Worm (Caenorhabditis elegans): Measurements from ENCODE around the gene srd-63.

srd-63 gene

ce11 chrV:16393728-16394127, at the start of gene srd-63:
Gene srd-63, minus strand, starts transcription at chrV:16393828.
- TF ChIP-seq lin-32 (GFP tag; optimal IDR thresholded peaks at IDR 0.05), result no peak
- TF ChIP-seq cnd-1 (tag; optimal IDR thresholded peaks at IDR 0.05), result no peak
- TF ChIP-seq nhr-28 (tag; optimal IDR thresholded peaks at IDR 0.05), result no peak
- TF ChIP-seq lsy-2 (tag; optimal IDR thresholded peaks at IDR 0.05), result no peak
- no peak for TF ChIP-seq unc-39 (tag; optimal IDR thresholded peaks at IDR 0.05)

ce11 chrV:16437546-16437945, 43.9 kb upstream of the srd-63 start, which contains the start of gene F26D2.15:
Gene F26D2.15, plus strand, starts transcription at chrV:16437846.
- TF ChIP-seq sem-2 (GFP tag; optimal IDR thresholded peaks at IDR 0.05) (no peak), mls-2 (tag; optimal IDR thresholded peaks at IDR 0.05) (no peak)

DNA sequence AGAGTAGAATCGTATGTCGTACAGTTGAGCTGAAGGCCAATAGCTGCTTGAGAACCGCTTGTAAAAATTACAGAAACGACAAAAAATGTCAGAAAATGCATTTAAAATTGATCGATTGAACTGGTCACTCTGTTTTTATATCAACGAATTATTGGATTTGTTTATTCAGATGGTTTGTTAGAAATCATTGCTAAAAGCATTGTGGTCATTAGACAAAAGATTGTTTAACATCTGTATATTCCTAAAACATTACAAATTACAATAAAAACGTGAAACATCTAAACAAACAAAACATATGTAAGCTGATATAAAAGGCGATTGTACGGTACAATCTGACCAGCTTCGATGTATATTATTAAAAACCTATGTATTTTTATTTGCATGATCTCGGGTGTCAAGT, 41.9 kb upstream of the srd-63 start, which contains the start of the genes F26D2.13 and F26D2.14:
Gene F26D2.13, minus strand, starts transcription at position 101 of the 400 bp plus-strand sequence.
Gene F26D2.14, plus strand, starts transcription at position 346 of the 400 bp plus-strand sequence.
- TF ChIP-seq M03D4.4 (tag; optimal IDR thresholded peaks at IDR 0.05) (no peak), lin-32 (GFP tag; optimal IDR thresholded peaks at IDR 0.05) (no peak), nhr-2 (tag; optimal IDR thresholded peaks at IDR 0.05) (no peak), elt-1 (tag; optimal IDR thresholded peaks at IDR 0.05; ENCODE audit: borderline replicate concordance, insufficient read depth) (no peak), nhr-28 (tag; optimal IDR thresholded peaks at IDR 0.05) (no peak), sem-2 (GFP tag; optimal IDR thresholded peaks at IDR 0.05) (no peak), tbx-8 (GFP tag; optimal IDR thresholded peaks at IDR 0.05) (no peak), snpc-4 (tag; optimal IDR thresholded peaks at IDR 0.05) (no peak), ham-2 (GFP tag; optimal IDR thresholded peaks at IDR 0.05) (no peak), bed-3 (GFP tag; optimal IDR thresholded peaks at IDR 0.05) (no peak), mab-5 (tag; optimal IDR thresholded peaks at IDR 0.05) (no peak), unc-62 (GFP tag; optimal IDR thresholded peaks at IDR 0.05) (no peak), ces-1 (GFP tag; optimal IDR thresholded peaks at IDR 0.05) (no peak)

DNA sequence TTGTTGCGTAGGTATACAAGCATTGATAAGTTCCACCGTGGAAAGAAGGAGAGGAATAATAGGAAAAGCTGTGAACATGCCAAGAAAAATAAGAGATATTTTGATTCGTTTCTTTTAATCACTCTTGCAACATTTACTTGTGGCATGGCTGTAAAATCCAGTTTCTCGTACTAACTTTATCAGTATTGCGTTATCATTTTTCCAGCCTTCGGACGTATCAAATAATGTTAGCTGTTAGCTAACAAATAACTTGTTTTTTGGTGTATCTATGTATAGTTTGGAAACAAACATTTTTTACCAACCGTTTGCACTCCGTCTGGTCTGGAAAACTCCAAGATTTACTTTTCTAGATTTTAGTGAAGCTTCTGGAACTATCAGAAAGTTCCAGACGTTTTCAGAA, 39.8 kb upstream of the srd-63 start, which contains the start of gene clec-234:
Gene clec-234, minus strand, starts transcription at position 101 of the 400 bp plus-strand sequence.
- TF ChIP-seq elt-3 (tag; optimal IDR thresholded peaks at IDR 0.05) (no peak), mab-5 (tag; optimal IDR thresholded peaks at IDR 0.05) (no peak), cnd-1 (tag; optimal IDR thresholded peaks at IDR 0.05) (no peak), blmp-1 (tag; optimal IDR thresholded peaks at IDR 0.05) (no peak), pha-4 (tag; optimal IDR thresholded peaks at IDR 0.05) (no peak), sptf-1 (tag; optimal IDR thresholded peaks at IDR 0.05) (no peak), ceh-39 (tag; optimal IDR thresholded peaks at IDR 0.05) (no peak), snpc-4 (tag; optimal IDR thresholded peaks at IDR 0.05) (no peak), unc-120 (tag; optimal IDR thresholded peaks at IDR 0.05; ENCODE audit: poor library complexity, severe bottlenecking) (no peak), flh-1 (GFP tag; optimal IDR thresholded peaks at IDR 0.05) (no peak), nhr-12 (tag; optimal IDR thresholded peaks at IDR 0.05) (no peak), tbx-8 (GFP tag; optimal IDR thresholded peaks at IDR 0.05) (no peak)

DNA sequence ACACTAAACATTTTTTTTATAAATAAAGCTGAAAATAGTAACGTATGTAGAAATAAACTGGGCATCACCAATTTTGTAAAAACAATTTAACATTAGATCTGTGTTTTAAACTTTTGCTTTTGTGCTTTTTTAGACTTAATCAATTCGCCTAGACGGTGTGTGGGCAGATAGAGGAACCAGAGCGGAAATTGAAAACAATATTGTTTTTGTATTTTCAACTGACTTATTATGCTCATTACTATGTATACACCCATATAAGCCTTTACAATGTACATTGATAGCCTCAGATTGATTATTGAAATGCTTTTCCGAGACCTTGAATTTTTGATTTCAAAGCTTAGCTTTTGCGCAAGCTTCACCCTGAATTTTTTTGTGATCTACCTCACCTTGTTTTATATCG, 36.3 kb upstream of the srd-63 start, which contains the start of gene str-73:
Gene str-73, plus strand, starts transcription at position 301 of the 400 bp plus-strand sequence.
- no peak for TF ChIP-seq ceh-43 (GFP tag; optimal IDR thresholded peaks at IDR 0.05)
- TF ChIP-seq unc-62 (GFP tag; optimal IDR thresholded peaks at IDR 0.05), result no peak
- no peak for TF ChIP-seq tbx-8 (GFP tag; optimal IDR thresholded peaks at IDR 0.05)
- TF ChIP-seq drap-1 (GFP tag; optimal IDR thresholded peaks at IDR 0.05), result no peak
- no peak for TF ChIP-seq nhr-2 (tag; optimal IDR thresholded peaks at IDR 0.05)
- TF ChIP-seq snpc-4 (tag; optimal IDR thresholded peaks at IDR 0.05), result no peak
- TF ChIP-seq ceh-83 (GFP tag; optimal IDR thresholded peaks at IDR 0.05), result no peak
- TF ChIP-seq mls-2 (tag; optimal IDR thresholded peaks at IDR 0.05), result no peak
- TF ChIP-seq nhr-28 (tag; optimal IDR thresholded peaks at IDR 0.05), result no peak
- TF ChIP-seq elt-3 (tag; optimal IDR thresholded peaks at IDR 0.05), result no peak
- no peak for TF ChIP-seq ztf-11 (tag; optimal IDR thresholded peaks at IDR 0.05)
- TF ChIP-seq bed-3 (GFP tag; optimal IDR thresholded peaks at IDR 0.05), result no peak
- no peak for TF ChIP-seq lsy-2 (tag; optimal IDR thresholded peaks at IDR 0.05)
- TF ChIP-seq mep-1 (tag; optimal IDR thresholded peaks at IDR 0.05), result no peak

DNA sequence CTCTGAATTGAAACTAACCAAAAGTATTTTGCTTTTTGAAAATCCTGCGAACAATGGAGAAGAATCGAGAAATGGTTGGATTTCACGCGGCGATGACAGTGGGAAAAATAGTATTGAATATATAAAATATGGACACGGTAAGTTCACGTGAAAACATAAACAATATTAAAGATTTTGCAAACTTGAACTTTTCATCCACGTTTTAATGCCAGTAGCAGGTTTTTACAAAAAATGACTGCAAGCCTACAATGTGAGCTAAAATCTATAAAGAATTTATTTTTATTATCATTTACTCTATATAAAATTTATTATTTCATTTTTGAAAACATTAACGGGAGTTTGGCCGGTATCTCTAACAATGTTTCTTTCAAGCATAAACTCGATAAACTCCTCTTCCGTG, 35.9 kb upstream of the srd-63 start, which contains the start of gene F26D2.10:
Gene F26D2.10, minus strand, starts transcription at position 101 of the 400 bp plus-strand sequence.
- TF ChIP-seq cnd-1 (tag; optimal IDR thresholded peaks at IDR 0.05), result no peak
- TF ChIP-seq ceh-39 (tag; optimal IDR thresholded peaks at IDR 0.05), result no peak
- TF ChIP-seq pha-4 (tag; optimal IDR thresholded peaks at IDR 0.05), result no peak
- no peak for TF ChIP-seq sptf-1 (tag; optimal IDR thresholded peaks at IDR 0.05)

All from whole organism, mixed stage, embryonic.